Worm (Caenorhabditis elegans) whole organism, L3 larva: ENCODE measurements around the gene dpm-1.
A peak's percentile ranks its signal among the peaks of the same experiment; 100 is the strongest.

ENCODE experiments used
- R02D3.7 ChIP-seq: fragments of 150-350 bp; optimal IDR thresholded peaks from 2 replicates; lab custom pipeline; 2014; ENCODE audit warnings: missing biosample characterization, missing genetic modification characterization
- ZK546.5 ChIP-seq: sonication (generic microtip); optimal IDR thresholded peaks from 2 replicates; lab custom pipeline; 2017; ENCODE audit warnings: missing biosample characterization, missing genetic modification characterization
- aly-2 ChIP-seq: fragments of 150-350 bp; optimal IDR thresholded peaks from 2 replicates; lab custom pipeline; 2014; ENCODE audit warnings: missing biosample characterization, missing genetic modification characterization
- ama-1 ChIP-seq: fragments of 150-350 bp; optimal IDR thresholded peaks from 2 replicates; lab custom pipeline; 2018
- ceh-28 ChIP-seq: fragments of 150-350 bp; optimal IDR thresholded peaks from 2 replicates; lab custom pipeline; 2014; ENCODE audit warnings: missing biosample characterization, missing genetic modification reagents, missing genetic modification characterization
- daf-12 ChIP-seq: fragments of 150-350 bp; optimal IDR thresholded peaks from 2 replicates; lab custom pipeline; 2014; ENCODE audit warnings: missing biosample characterization, missing genetic modification reagents, missing genetic modification characterization
- egl-5 ChIP-seq: fragments of 150-350 bp; optimal IDR thresholded peaks from 2 replicates; lab custom pipeline; 2017; ENCODE audit warnings: missing biosample characterization, missing genetic modification reagents, missing genetic modification characterization, inconsistent platforms
- elt-2 ChIP-seq: sonication (generic microtip); optimal IDR thresholded peaks from 2 replicates; lab custom pipeline; 2016; ENCODE audit warnings: missing genetic modification reagents, mild to moderate bottlenecking, missing genetic modification characterization, missing compliant biosample characterization
- fkh-10 ChIP-seq: sonication (generic microtip); optimal IDR thresholded peaks from 2 replicates; lab custom pipeline; 2017; ENCODE audit warnings: missing biosample characterization, missing genetic modification reagents, missing genetic modification characterization
- fkh-2 ChIP-seq: fragments of 150-350 bp; optimal IDR thresholded peaks from 2 replicates; lab custom pipeline; 2014; ENCODE audit warnings: missing biosample characterization, missing genetic modification reagents, missing genetic modification characterization
- hmg-11 ChIP-seq: sonication (generic microtip); optimal IDR thresholded peaks from 2 replicates; lab custom pipeline; 2016; ENCODE audit warnings: missing genetic modification characterization, missing compliant biosample characterization
- jun-1 ChIP-seq: fragments of 150-350 bp; optimal IDR thresholded peaks from 2 replicates; lab custom pipeline; 2014; ENCODE audit warnings: missing biosample characterization, missing genetic modification reagents, missing genetic modification characterization
- lin-15B ChIP-seq: fragments of 150-350 bp; optimal IDR thresholded peaks from 2 replicates; lab custom pipeline; 2014; ENCODE audit warnings: missing biosample characterization, missing genetic modification characterization
- lin-39 ChIP-seq: fragments of 150-350 bp; optimal IDR thresholded peaks from 2 replicates; lab custom pipeline; 2018; ENCODE audit warnings: missing biosample characterization, missing genetic modification reagents, missing genetic modification characterization
- lsy-12 ChIP-seq: sonication (generic microtip); optimal IDR thresholded peaks from 2 replicates; lab custom pipeline; 2016; ENCODE audit warnings: mild to moderate bottlenecking, missing genetic modification characterization, missing compliant biosample characterization
- mdl-1 ChIP-seq: fragments of 150-350 bp; optimal IDR thresholded peaks from 2 replicates; lab custom pipeline; 2014; ENCODE audit warnings: missing biosample characterization, missing genetic modification characterization
- nfya-1 ChIP-seq: sonication (generic microtip); optimal IDR thresholded peaks from 2 replicates; lab custom pipeline; 2017; ENCODE audit warnings: missing genetic modification characterization, mild to moderate bottlenecking, missing compliant biosample characterization, antibody characterized with exemption, moderate library complexity; ENCODE audit not compliant: insufficient read depth
- nhr-11 ChIP-seq: fragments of 150-350 bp; optimal IDR thresholded peaks from 2 replicates; lab custom pipeline; 2014; ENCODE audit warnings: missing biosample characterization, missing genetic modification characterization
- nhr-12 ChIP-seq: fragments of 150-350 bp; optimal IDR thresholded peaks from 2 replicates; lab custom pipeline; 2014; ENCODE audit warnings: missing biosample characterization, missing genetic modification characterization
- nhr-23 ChIP-seq: fragments of 150-350 bp; optimal IDR thresholded peaks from 2 replicates; lab custom pipeline; 2014; ENCODE audit warnings: missing biosample characterization, missing genetic modification reagents, missing genetic modification characterization
- nhr-237 ChIP-seq: fragments of 150-350 bp; optimal IDR thresholded peaks from 2 replicates; lab custom pipeline; 2014; ENCODE audit warnings: missing biosample characterization, missing genetic modification characterization
- nhr-25 ChIP-seq: sonication (generic microtip); optimal IDR thresholded peaks from 2 replicates; lab custom pipeline; 2017; ENCODE audit warnings: missing biosample characterization, missing genetic modification characterization
- nhr-28 ChIP-seq: fragments of 150-350 bp; optimal IDR thresholded peaks from 2 replicates; lab custom pipeline; 2014; ENCODE audit warnings: missing biosample characterization, missing genetic modification characterization
- nhr-43 ChIP-seq: sonication (generic microtip); optimal IDR thresholded peaks from 2 replicates; lab custom pipeline; 2016; ENCODE audit warnings: mild to moderate bottlenecking, missing genetic modification characterization, missing compliant biosample characterization; ENCODE audit not compliant: poor library complexity, severe bottlenecking
- nhr-67 ChIP-seq: fragments of 150-350 bp; optimal IDR thresholded peaks from 2 replicates; lab custom pipeline; 2014; ENCODE audit warnings: missing biosample characterization, missing genetic modification characterization
- nhr-76 ChIP-seq: fragments of 150-350 bp; sonication (generic microtip); optimal IDR thresholded peaks from 5 replicates; lab custom pipeline; 2014; ENCODE audit warnings: missing biosample characterization, missing genetic modification characterization
- sea-2 ChIP-seq: fragments of 150-350 bp; sonication (generic microtip); optimal IDR thresholded peaks from 4 replicates; lab custom pipeline; 2014; ENCODE audit warnings: missing biosample characterization, missing genetic modification reagents, missing genetic modification characterization
- skn-1 ChIP-seq: fragments of 150-350 bp; optimal IDR thresholded peaks from 2 replicates; lab custom pipeline; 2014; ENCODE audit warnings: missing biosample characterization, missing genetic modification characterization
- snpc-4 ChIP-seq: fragments of 150-350 bp; optimal IDR thresholded peaks from 2 replicates; lab custom pipeline; 2014; ENCODE audit warnings: missing biosample characterization, missing genetic modification characterization
- tbx-2 ChIP-seq: sonication (generic microtip); optimal IDR thresholded peaks from 2 replicates; lab custom pipeline; 2016; ENCODE audit warnings: mild to moderate bottlenecking, missing genetic modification characterization, missing compliant biosample characterization
- unc-39 ChIP-seq: sonication (generic microtip); optimal IDR thresholded peaks from 4 replicates; lab custom pipeline; 2017; ENCODE audit warnings: missing biosample characterization, missing genetic modification characterization
- unc-62 ChIP-seq: fragments of 150-350 bp; sonication (generic microtip); optimal IDR thresholded peaks from 4 replicates; lab custom pipeline; 2014; ENCODE audit warnings: missing biosample characterization, missing genetic modification reagents, missing genetic modification characterization
- zag-1 ChIP-seq: fragments of 150-350 bp; optimal IDR thresholded peaks from 2 replicates; lab custom pipeline; 2014; ENCODE audit warnings: missing biosample characterization, missing genetic modification characterization
- ztf-4 ChIP-seq: fragments of 150-350 bp; optimal IDR thresholded peaks from 2 replicates; lab custom pipeline; 2014; ENCODE audit warnings: missing biosample characterization, missing genetic modification characterization

dpm-1 gene

ce11 chrIV:466569-466968 lies 21.1 kb downstream of the dpm-1 start:
- TF ChIP-seq nhr-12 (tag; lab: Kevin White, UChicago) (no peak), unc-39 (tag; lab: Kevin White, UChicago) (no peak), ceh-28 (tag; lab: Kevin White, UChicago) (no peak), nhr-11 (tag; lab: Kevin White, UChicago) (no peak), hmg-11 (tag; lab: Kevin White, UChicago) (no peak), egl-5 (tag; lab: Kevin White, UChicago) (no peak), nhr-25 (tag; lab: Kevin White, UChicago) (no peak), elt-2 (no peak), sea-2 (no peak), nhr-23 (tag; lab: Kevin White, UChicago) (no peak), aly-2 (no peak), nhr-28 (tag; lab: Kevin White, UChicago) (no peak), ama-1 (lab: Kevin White, UChicago) (no peak), snpc-4 (no peak), nhr-237 (tag; lab: Kevin White, UChicago) (no peak)

- TF ChIP-seq nhr-43 (tag; lab: Kevin White, UChicago): no peak
- TF ChIP-seq daf-12: no peak
- TF ChIP-seq egl-5 (tag; lab: Kevin White, UChicago): no peak
- TF ChIP-seq nhr-76 (tag; lab: Kevin White, UChicago): no peak
- no peak for TF ChIP-seq jun-1 (tag; lab: Kevin White, UChicago)
Measured at ce11 chrIV:467291-467690, 21.8 kb downstream of the dpm-1 start.

ce11 chrIV:468307-468706 lies 22.8 kb downstream of the dpm-1 start:
- TF ChIP-seq ztf-4 (tag; lab: Kevin White, UChicago) (no peak), fkh-10 (GFP tag; lab: Kevin White, UChicago) (no peak), unc-39 (tag; lab: Kevin White, UChicago) (no peak), nhr-67 (tag; lab: Kevin White, UChicago) (no peak), zag-1 (tag; lab: Kevin White, UChicago) (no peak), nhr-12 (tag; lab: Kevin White, UChicago) (no peak), lin-15B (no peak), daf-12 (no peak), skn-1 (tag; lab: Kevin White, UChicago) (no peak), lin-39 (tag; lab: Kevin White, UChicago) (no peak), nhr-23 (tag; lab: Kevin White, UChicago) (no peak), fkh-2 (tag; lab: Kevin White, UChicago) (no peak), tbx-2 (no peak), snpc-4 (no peak)

ce11 chrIV:481067-481466 lies 35.6 kb downstream of the dpm-1 start, which contains the start of gene npr-37:
npr-37 (minus strand) TSS chrIV:481167.
- TF ChIP-seq nhr-76 (tag; lab: Kevin White, UChicago) (no peak), egl-5 (tag; lab: Kevin White, UChicago) (no peak), lin-15B (no peak), unc-62 (GFP tag; lab: Kevin White, UChicago) (no peak), mdl-1 (tag; lab: Kevin White, UChicago) (no peak)

ce11 chrIV:484004-484403 lies 38.5 kb downstream of the dpm-1 start:
- no peak for TF ChIP-seq sea-2
- TF ChIP-seq R02D3.7 (tag; lab: Kevin White, UChicago): no peak
- TF ChIP-seq nfya-1 (tag; lab: Kevin White, UChicago): no peak
- no peak for TF ChIP-seq unc-39 (tag; lab: Kevin White, UChicago)
- TF ChIP-seq aly-2: no peak
- peak; percentile 9 for TF ChIP-seq lin-39 (tag; lab: Kevin White, UChicago)
- no peak for TF ChIP-seq ZK546.5 (tag; lab: Kevin White, UChicago)
- no peak for TF ChIP-seq nhr-23 (tag; lab: Kevin White, UChicago)
- TF ChIP-seq egl-5 (tag; lab: Kevin White, UChicago): peak; percentile 3
- no peak for TF ChIP-seq lsy-12 (tag; lab: Kevin White, UChicago)
